Worm (Caenorhabditis elegans): ENCODE data around the gene E02C12.6.
"Not testable (repeated sequence)": the region's sequence is repeated elsewhere in the genome, so short reads cannot be mapped to it uniquely, and the experiment has no call there.

ce11 chrV:9379808-9380207 is 8.9 kb upstream of the E02C12.6 start, which contains the start of gene E02C12.11:
- TF ChIP-seq flt-1 (GFP tag; IDR thresholded peaks at IDR 0.05); ceh-13 (GFP tag; optimal IDR thresholded peaks at IDR 0.05); ama-1 (optimal IDR thresholded peaks at IDR 0.05); tra-4 (tag; optimal IDR thresholded peaks at IDR 0.05); sea-1 (GFP tag; conservative IDR thresholded peaks at IDR 0.05); aly-1 (tag; optimal IDR thresholded peaks at IDR 0.05); tbx-11 (GFP tag; IDR thresholded peaks at IDR 0.05); B0310.2 (tag; optimal IDR thresholded peaks at IDR 0.05); tbx-37 (GFP tag; conservative IDR thresholded peaks at IDR 0.05); hmg-4 (GFP tag; optimal IDR thresholded peaks at IDR 0.05); hmbx-1 (tag; optimal IDR thresholded peaks at IDR 0.05); scrt-1 (GFP tag; IDR thresholded peaks at IDR 0.05); F13C5.2 (tag; optimal IDR thresholded peaks at IDR 0.05): not testable (repeated sequence)
